Worm (Caenorhabditis elegans): Measurements from ENCODE around the gene fln-2.

fln-2 gene

DNA sequence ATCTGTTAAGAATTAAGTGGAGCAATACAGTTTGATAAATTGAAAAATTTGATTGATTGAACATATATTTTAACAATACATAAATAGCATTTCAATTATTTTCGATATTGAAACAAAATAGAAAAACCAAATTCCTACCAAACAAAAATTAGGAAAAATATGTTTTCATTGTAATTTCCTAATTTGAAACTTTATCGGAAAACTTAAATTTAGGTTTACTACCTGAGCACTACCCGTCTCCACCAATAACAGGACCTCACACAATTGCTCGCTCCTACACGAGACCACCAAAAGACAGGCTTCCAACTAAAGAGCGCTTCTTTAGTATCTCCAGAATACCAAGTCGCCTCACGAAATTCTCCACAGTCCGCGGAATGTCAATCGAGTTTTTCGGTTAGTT, 79.3 kb downstream of the fln-2 start:
- TF ChIP-seq mef-2 (tag; optimal IDR thresholded peaks at IDR 0.05) (no peak), mab-9 (GFP tag; IDR thresholded peaks at IDR 0.05) (no peak), nhr-47 (tag; optimal IDR thresholded peaks at IDR 0.05) (no peak), mdl-1 (tag; optimal IDR thresholded peaks at IDR 0.05) (no peak), tbx-2 (tag; optimal IDR thresholded peaks at IDR 0.05) (no peak), pax-3 (tag; optimal IDR thresholded peaks at IDR 0.05) (no peak), ztf-11 (tag; optimal IDR thresholded peaks at IDR 0.05) (no peak), nhr-28 (tag; optimal IDR thresholded peaks at IDR 0.05) (no peak), nhr-84 (tag; optimal IDR thresholded peaks at IDR 0.05) (no peak), nhr-11 (tag; optimal IDR thresholded peaks at IDR 0.05) (no peak), ama-1 (optimal IDR thresholded peaks at IDR 0.05) (no peak), blmp-1 (tag; optimal IDR thresholded peaks at IDR 0.05) (no peak), dpl-1 (GFP tag; optimal IDR thresholded peaks at IDR 0.05) (no peak), mep-1 (tag; optimal IDR thresholded peaks at IDR 0.05) (no peak), unc-130 (tag; optimal IDR thresholded peaks at IDR 0.05) (no peak), nhr-19 (GFP tag; conservative IDR thresholded peaks at IDR 0.05) (no peak), xbp-1 (tag; optimal IDR thresholded peaks at IDR 0.05) (no peak)
